Fruit fly (Drosophila melanogaster) whole organism: ENCODE data around the gene snk.

Experiments used
- CG8478 ChIP-seq: fragments of >200 bp; optimal IDR thresholded peaks from 2 replicates; lab custom pipeline; 2018; ENCODE audit warnings: inconsistent platforms
- Dll ChIP-seq: fragments of >200 bp; optimal IDR thresholded peaks from 2 replicates; lab custom pipeline; 2017
- EcR ChIP-seq, 2 experiments: fragments of >200 bp; optimal IDR thresholded peaks; 2 replicates each; lab custom pipeline; 2017; ENCODE audit warnings: missing biosample characterization in 2 of 2, missing genetic modification characterization in 2 of 2, missing genetic modification reagents in 2 of 2
- pan ChIP-seq: fragments of >200 bp; optimal IDR thresholded peaks from 2 replicates; lab custom pipeline; 2017
- psq ChIP-seq: fragments of >200 bp; optimal IDR thresholded peaks from 2 replicates; lab custom pipeline; 2017
- usp ChIP-seq: fragments of >200 bp; optimal IDR thresholded peaks from 2 replicates; lab custom pipeline; 2017; ENCODE audit warnings: missing biosample characterization, missing genetic modification characterization, mixed read lengths

The snk gene

DNA sequence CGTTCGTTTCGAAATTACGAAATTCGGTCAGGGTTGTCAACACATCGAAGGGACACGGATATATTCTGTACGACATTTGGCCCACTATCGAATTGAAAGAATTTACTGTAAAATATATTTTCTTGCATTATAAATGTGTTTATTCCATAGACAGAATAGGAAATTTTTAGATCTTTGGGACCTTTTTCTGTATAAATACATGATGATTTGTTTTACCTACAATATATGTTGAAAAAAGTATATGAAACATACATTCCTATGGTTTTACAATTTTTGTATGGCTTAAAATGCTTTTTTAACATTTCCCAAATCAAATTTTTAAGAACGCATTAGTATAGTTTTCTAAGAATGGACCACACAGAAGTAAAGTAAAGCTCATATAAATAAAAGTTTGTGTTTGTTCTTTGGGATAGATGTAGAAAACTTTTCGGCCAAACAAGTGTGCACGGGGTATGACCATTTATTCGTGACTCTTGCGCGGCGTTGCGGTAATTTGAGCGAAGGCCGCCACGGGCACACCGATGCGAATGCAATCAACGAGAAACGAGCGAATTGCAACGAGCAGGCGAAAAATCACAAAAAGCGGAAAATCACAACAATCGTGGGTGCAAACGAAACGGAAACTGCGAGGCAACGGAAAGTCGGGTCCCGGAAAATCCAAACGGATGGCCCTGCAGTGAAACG is 44.9 kb downstream of the snk start, which contains the start of the genes CG17327, CG44194 and CG7518:
Gene CG17327 (minus strand): TSS at position 177 of the 684 bp plus-strand sequence.
Gene CG44194 (minus strand): TSS at position 177 of the 684 bp plus-strand sequence.
Gene CG7518 (plus strand): TSS at position 540 of the 684 bp plus-strand sequence.
- no peak for TF ChIP-seq Dll (lab: Kevin White, UChicago)
- TF ChIP-seq EcR (GFP tag; optimal IDR thresholded peaks at IDR 0.05; lab: Kevin White, UChicago) = no peak
- TF ChIP-seq CG8478 (lab: Kevin White, UChicago) = no peak
- TF ChIP-seq usp (GFP tag; lab: Kevin White, UChicago) = no peak
- no peak for TF ChIP-seq psq
- TF ChIP-seq pan (lab: Kevin White, UChicago) = no peak

DNA sequence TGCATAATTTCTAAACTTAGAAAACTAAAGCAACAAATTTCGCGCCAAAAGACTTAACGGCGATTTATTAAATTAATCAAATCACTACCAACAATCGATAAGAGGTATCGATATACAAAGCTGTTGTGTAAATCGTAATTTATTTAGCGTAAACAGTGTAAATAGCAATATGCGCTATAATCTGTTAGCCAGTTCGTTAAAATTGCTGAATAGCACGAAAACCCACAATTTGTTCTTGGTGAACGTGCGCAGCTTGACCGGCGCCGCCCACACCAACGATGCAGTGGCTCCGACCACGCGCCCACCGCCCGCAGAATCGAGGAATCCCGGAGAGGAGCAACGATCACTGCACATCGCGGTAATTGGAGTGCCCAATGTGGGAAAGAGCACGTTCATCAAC is 47.0 kb downstream of the snk start, which contains the start of gene CG7488:
Gene CG7488 (plus strand): TSS at position 99 of the 400 bp plus-strand sequence.
- TF ChIP-seq CG8478 (lab: Kevin White, UChicago) (no peak), Dll (lab: Kevin White, UChicago) (no peak), EcR (GFP tag; optimal IDR thresholded peaks at IDR 0.05; lab: Kevin White, UChicago) (no peak), psq (no peak), usp (GFP tag; lab: Kevin White, UChicago) (no peak), pan (lab: Kevin White, UChicago) (no peak)

DNA sequence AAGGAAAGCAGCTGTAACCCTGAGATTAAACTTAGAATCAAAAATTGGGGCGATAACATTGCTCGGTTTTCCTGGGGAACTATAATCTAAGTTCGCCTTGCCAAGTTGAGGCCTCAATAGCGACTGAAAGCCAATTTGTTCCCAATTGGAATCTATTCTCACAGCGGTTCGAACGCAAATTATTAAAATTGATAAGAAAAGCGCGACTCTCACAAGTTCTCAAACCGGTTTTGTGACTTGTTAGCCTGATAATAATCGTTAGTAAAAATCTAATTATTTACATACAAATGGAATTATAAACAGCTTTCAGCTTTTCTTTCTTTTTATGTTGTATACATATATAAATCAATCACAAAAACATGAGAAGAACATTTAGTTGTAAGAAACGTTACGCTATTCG is 47.5 kb downstream of the snk start, which contains the start of gene yellow-f2:
Gene yellow-f2 (minus strand): TSS at position 101 of the 400 bp plus-strand sequence.
- TF ChIP-seq pan (lab: Kevin White, UChicago) = no peak
- TF ChIP-seq CG8478 (lab: Kevin White, UChicago) = no peak
- no peak for TF ChIP-seq Dll (lab: Kevin White, UChicago)
- no peak for TF ChIP-seq EcR (GFP tag; optimal IDR thresholded peaks at IDR 0.05; lab: Kevin White, UChicago)
- no peak for TF ChIP-seq usp (GFP tag; lab: Kevin White, UChicago)
- TF ChIP-seq psq = no peak

DNA sequence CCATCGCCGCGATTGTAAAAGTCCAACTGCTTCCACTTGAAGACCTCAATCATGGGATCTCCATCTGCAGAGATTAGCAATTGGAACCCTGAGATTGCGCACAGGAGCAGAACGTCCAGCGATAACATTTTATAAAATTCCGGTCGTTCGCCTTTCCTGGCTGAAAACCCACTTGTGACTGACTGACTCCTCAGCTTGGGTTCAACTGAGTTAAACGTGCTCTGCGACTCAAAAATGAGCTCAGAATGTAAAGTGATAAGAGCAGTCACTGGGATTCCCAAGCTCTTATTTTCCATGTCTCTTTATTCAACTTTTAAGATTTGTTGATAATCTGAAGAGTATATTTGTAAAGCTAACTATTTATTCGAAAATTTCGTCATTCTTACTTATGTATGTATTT is 49.6 kb downstream of the snk start, which contains the start of gene yellow-f:
Gene yellow-f (minus strand): TSS at position 184 of the 400 bp plus-strand sequence.
- TF ChIP-seq pan (lab: Kevin White, UChicago) (no peak), Dll (lab: Kevin White, UChicago) (no peak), EcR (GFP tag; optimal IDR thresholded peaks at IDR 0.05; lab: Kevin White, UChicago) (no peak), CG8478 (lab: Kevin White, UChicago) (no peak), usp (GFP tag; lab: Kevin White, UChicago) (no peak), psq (no peak)
